Worm (Caenorhabditis elegans) whole organism, L4 larva: ENCODE results near the gene K07C5.13.
A peak's percentile ranks its signal among the peaks of the same experiment; 100 is the strongest.

Source experiments
- F26F4.8 ChIP-seq: fragments of 200-800 bp; sonication (Bioruptor generic); conservative IDR thresholded peaks from 2 replicates; pipeline ENCODE4 v1.3.6; 2022; ENCODE audit warnings: missing genetic modification characterization, missing compliant biosample characterization
- F44E2.7 ChIP-seq: fragments of 200-800 bp; sonication (Bioruptor generic); IDR thresholded peaks from 2 replicates; pipeline ENCODE4 v2.1.2; 2022; ENCODE audit warnings: missing genetic modification characterization, missing compliant biosample characterization
- T26A8.4 ChIP-seq: fragments of 200-800 bp; sonication (Bioruptor generic); IDR thresholded peaks from 2 replicates; pipeline ENCODE4 v1.3.6; 2022; ENCODE audit warnings: missing genetic modification characterization, missing compliant biosample characterization
- Y105C5A.15 ChIP-seq: fragments of 200-800 bp; sonication (Bioruptor generic); IDR thresholded peaks from 2 replicates; pipeline ENCODE4 v1.3.6; 2022; ENCODE audit warnings: missing genetic modification characterization, missing compliant biosample characterization
- Y48G9A.11 ChIP-seq: fragments of 200-800 bp; sonication (Bioruptor generic); IDR thresholded peaks from 2 replicates; pipeline ENCODE4 v1.3.6; 2022; ENCODE audit warnings: missing genetic modification reagents, missing genetic modification characterization, missing compliant biosample characterization
- Y5F2A.4 ChIP-seq: fragments of 200-800 bp; sonication (Bioruptor generic); optimal IDR thresholded peaks from 2 replicates; lab custom pipeline; 2018; ENCODE audit warnings: mild to moderate bottlenecking, missing genetic modification characterization, missing compliant biosample characterization
- aha-1 ChIP-seq: fragments of 150-350 bp; peaks from one replicate; lab custom pipeline; 2014; ENCODE audit warnings: missing biosample characterization, missing genetic modification characterization
- arid-1 ChIP-seq: fragments of 200-800 bp; sonication (Bioruptor generic); conservative IDR thresholded peaks from 2 replicates; pipeline ENCODE4 v1.3.6; 2022; ENCODE audit warnings: missing genetic modification reagents, missing genetic modification characterization, missing compliant biosample characterization
- ceh-82 ChIP-seq: sonication (generic microtip); optimal IDR thresholded peaks from 2 replicates; lab custom pipeline; 2017; ENCODE audit warnings: missing biosample characterization, missing genetic modification characterization
- ctbp-1 ChIP-seq: fragments of 200-800 bp; sonication (Bioruptor generic); IDR thresholded peaks from 2 replicates; pipeline ENCODE4 v1.3.6; 2022; ENCODE audit warnings: missing genetic modification reagents, missing genetic modification characterization, missing compliant biosample characterization
- daf-16 ChIP-seq, 3 experiments: sonication (generic microtip); optimal IDR thresholded peaks; 2 replicates each; lab custom pipeline; 2016 to 2017; ENCODE audit warnings: missing genetic modification characterization in 3 of 3, missing genetic modification reagents in 3 of 3, mild to moderate bottlenecking in 2 of 3, missing compliant biosample characterization in 2 of 3, missing biosample characterization in 1 of 3, moderate library complexity in 1 of 3
- dmd-6 ChIP-seq: fragments of 200-800 bp; sonication (Bioruptor generic); IDR thresholded peaks from 2 replicates; pipeline ENCODE4 v1.3.6; 2022; ENCODE audit warnings: missing genetic modification reagents, missing genetic modification characterization, missing compliant biosample characterization
- duxl-1 ChIP-seq: sonication (generic microtip); optimal IDR thresholded peaks from 2 replicates; lab custom pipeline; 2016; ENCODE audit warnings: mild to moderate bottlenecking, missing genetic modification characterization, moderate library complexity, missing compliant biosample characterization; ENCODE audit not compliant: poor library complexity
- dve-1 ChIP-seq: sonication (generic microtip); optimal IDR thresholded peaks from 2 replicates; lab custom pipeline; 2017; ENCODE audit warnings: antibody characterized with exemption, mild to moderate bottlenecking, missing genetic modification characterization, missing compliant biosample characterization; ENCODE audit not compliant: insufficient read depth
- egl-27 ChIP-seq: sonication (generic microtip); optimal IDR thresholded peaks from 3 replicates; lab custom pipeline; 2017; ENCODE audit warnings: missing biosample characterization, missing genetic modification reagents, missing genetic modification characterization
- hlh-11 ChIP-seq: fragments of 200-800 bp; sonication (Bioruptor generic); optimal IDR thresholded peaks from 2 replicates; lab custom pipeline; 2018; ENCODE audit warnings: mild to moderate bottlenecking, missing genetic modification characterization, missing compliant biosample characterization
- hlh-30 ChIP-seq: sonication (generic microtip); optimal IDR thresholded peaks from 2 replicates; lab custom pipeline; 2017; ENCODE audit warnings: antibody characterized with exemption, mild to moderate bottlenecking, missing genetic modification characterization, missing compliant biosample characterization; ENCODE audit not compliant: insufficient read depth
- hmg-1.1 ChIP-seq: fragments of 200-800 bp; sonication (Bioruptor generic); IDR thresholded peaks from 2 replicates; pipeline ENCODE4 v1.3.6; 2022; ENCODE audit warnings: missing genetic modification reagents, missing genetic modification characterization, missing compliant biosample characterization
- lin-1 ChIP-seq: fragments of 200-800 bp; sonication (Bioruptor generic); IDR thresholded peaks from 2 replicates; pipeline ENCODE4 v1.3.6; 2022; ENCODE audit warnings: missing genetic modification reagents, missing genetic modification characterization, missing compliant biosample characterization
- lin-15B ChIP-seq: fragments of 150-350 bp; sonication (generic microtip); optimal IDR thresholded peaks from 3 replicates; lab custom pipeline; 2014; ENCODE audit warnings: missing biosample characterization, missing genetic modification characterization
- lin-29 ChIP-seq: fragments of 200-800 bp; sonication (Bioruptor generic); IDR thresholded peaks from 2 replicates; pipeline ENCODE4 v1.3.6; 2022; ENCODE audit warnings: missing genetic modification reagents, missing genetic modification characterization, missing compliant biosample characterization
- lin-38 ChIP-seq: fragments of 200-800 bp; sonication (Bioruptor generic); IDR thresholded peaks from 2 replicates; pipeline ENCODE4 v1.3.6; 2022; ENCODE audit warnings: missing genetic modification reagents, missing genetic modification characterization, missing compliant biosample characterization
- lin-39 ChIP-seq: fragments of 150-350 bp; optimal IDR thresholded peaks from 2 replicates; lab custom pipeline; 2014; ENCODE audit warnings: missing biosample characterization, missing genetic modification reagents, missing genetic modification characterization
- lsy-2 ChIP-seq, 2 experiments: fragments of 150-350 bp in 1 of 2; sonication (generic microtip) in 1 of 2; optimal IDR thresholded peaks; 2 replicates each; lab custom pipeline; 2014 to 2017; ENCODE audit warnings: missing biosample characterization in 2 of 2, missing genetic modification characterization in 2 of 2
- madf-5 ChIP-seq, 2 experiments: fragments of 200-800 bp; sonication (Bioruptor generic); IDR thresholded peaks; 2 replicates each; pipeline ENCODE4 v1.3.6; 2022; ENCODE audit warnings: missing compliant biosample characterization in 2 of 2, missing genetic modification characterization in 2 of 2
- mdl-1 ChIP-seq, 2 experiments: fragments of 150-350 bp in 1 of 2; sonication (generic microtip) in 1 of 2; optimal IDR thresholded peaks; 2 replicates each; lab custom pipeline; 2014 to 2017; ENCODE audit warnings: missing biosample characterization in 2 of 2, missing genetic modification characterization in 2 of 2
- mep-1 ChIP-seq: fragments of 150-350 bp; sonication (generic microtip); optimal IDR thresholded peaks from 3 replicates; lab custom pipeline; 2014; ENCODE audit warnings: missing biosample characterization, missing genetic modification characterization
- mes-2 ChIP-seq: sonication (generic microtip); optimal IDR thresholded peaks from 2 replicates; lab custom pipeline; 2016; ENCODE audit warnings: missing genotype, mild to moderate bottlenecking, missing genetic modification characterization, missing compliant biosample characterization; ENCODE audit not compliant: poor library complexity, severe bottlenecking
- mxl-3 ChIP-seq: fragments of 200-800 bp; sonication (Bioruptor generic); optimal IDR thresholded peaks from 2 replicates; lab custom pipeline; 2018; ENCODE audit warnings: mild to moderate bottlenecking, missing genetic modification characterization, missing compliant biosample characterization
- nhr-102 ChIP-seq: sonication (generic microtip); optimal IDR thresholded peaks from 2 replicates; lab custom pipeline; 2016; ENCODE audit warnings: mild to moderate bottlenecking, missing genetic modification characterization, moderate library complexity, missing compliant biosample characterization
- nhr-111 ChIP-seq: fragments of 200-800 bp; sonication (Bioruptor generic); optimal IDR thresholded peaks from 2 replicates; lab custom pipeline; 2018; ENCODE audit warnings: mild to moderate bottlenecking, missing genetic modification characterization, missing compliant biosample characterization
- nhr-28 ChIP-seq: fragments of 150-350 bp; optimal IDR thresholded peaks from 2 replicates; lab custom pipeline; 2014; ENCODE audit warnings: missing biosample characterization, missing genetic modification characterization
- nhr-6 ChIP-seq: fragments of 150-350 bp; optimal IDR thresholded peaks from 2 replicates; lab custom pipeline; 2014; ENCODE audit warnings: missing biosample characterization, missing genetic modification characterization
- pqm-1 ChIP-seq: sonication (generic microtip); optimal IDR thresholded peaks from 2 replicates; lab custom pipeline; 2017; ENCODE audit warnings: missing biosample characterization, missing genetic modification characterization
- tag-97 ChIP-seq: fragments of 200-800 bp; sonication (Bioruptor generic); IDR thresholded peaks from 2 replicates; pipeline ENCODE4 v1.3.6; 2022; ENCODE audit warnings: missing genetic modification characterization, missing compliant biosample characterization
- unc-39 ChIP-seq: sonication (generic microtip); optimal IDR thresholded peaks from 2 replicates; lab custom pipeline; 2017; ENCODE audit warnings: missing biosample characterization, missing genetic modification characterization
- zfp-2 ChIP-seq: sonication (generic microtip); optimal IDR thresholded peaks from 2 replicates; lab custom pipeline; 2016; ENCODE audit warnings: mild to moderate bottlenecking, missing genetic modification characterization, missing compliant biosample characterization
- zfp-3 ChIP-seq: fragments of 200-800 bp; sonication (Bioruptor generic); conservative IDR thresholded peaks from 2 replicates; pipeline ENCODE4 v1.3.6; 2022; ENCODE audit warnings: missing genetic modification reagents, missing genetic modification characterization, missing compliant biosample characterization
- ztf-11 ChIP-seq: fragments of 150-350 bp; optimal IDR thresholded peaks from 2 replicates; lab custom pipeline; 2014; ENCODE audit warnings: missing biosample characterization, missing genetic modification characterization
- ztf-7 ChIP-seq: fragments of 150-350 bp; optimal IDR thresholded peaks from 2 replicates; lab custom pipeline; 2014; ENCODE audit warnings: missing biosample characterization, missing genetic modification characterization

K07C5.13 gene

DNA sequence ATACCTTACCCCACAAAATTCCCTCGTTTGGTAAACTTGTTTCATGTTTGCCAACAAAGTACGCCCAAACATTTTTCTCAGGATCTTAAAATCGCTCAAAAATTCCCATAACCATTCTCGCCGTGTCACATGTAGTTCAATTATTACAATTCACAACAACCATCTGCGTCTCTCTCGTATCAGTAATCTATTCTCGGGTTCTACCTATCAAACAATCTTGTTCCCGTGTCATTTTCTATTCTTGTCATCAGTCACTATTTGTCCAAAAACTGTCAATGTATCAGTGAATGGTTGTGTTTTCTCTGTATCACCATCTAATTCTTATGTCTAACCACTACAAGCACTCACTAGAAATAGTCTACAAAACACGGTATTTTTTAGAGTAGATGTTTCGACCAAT, 29.3 kb downstream of the K07C5.13 start (continued):
- TF ChIP-seq egl-27 (tag; lab: Kevin White, UChicago) (no peak), unc-39 (tag; lab: Kevin White, UChicago) (no peak), mdl-1 (tag; optimal IDR thresholded peaks at IDR 0.05; lab: Kevin White, UChicago) (peak in 1 of 2 experiments; percentile 66), tag-97 (GFP tag; lab: Robert Waterston, UW) (no peak), nhr-28 (peak; percentile 100), aha-1 (tag; lab: Kevin White, UChicago) (peak; percentile 1), madf-5 (GFP tag; IDR thresholded peaks at IDR 0.05; lab: Robert Waterston, UW) (no peak), nhr-6 (tag; lab: Kevin White, UChicago) (peak; percentile 5), dve-1 (tag; lab: Kevin White, UChicago) (peak; percentile 89), zfp-2 (tag; lab: Kevin White, UChicago) (no peak), lin-29 (GFP tag; lab: Robert Waterston, UW) (no peak), ztf-11 (tag; lab: Kevin White, UChicago) (no peak), duxl-1 (tag; lab: Kevin White, UChicago) (no peak), hlh-30 (tag; lab: Kevin White, UChicago) (peak; percentile 82)

DNA sequence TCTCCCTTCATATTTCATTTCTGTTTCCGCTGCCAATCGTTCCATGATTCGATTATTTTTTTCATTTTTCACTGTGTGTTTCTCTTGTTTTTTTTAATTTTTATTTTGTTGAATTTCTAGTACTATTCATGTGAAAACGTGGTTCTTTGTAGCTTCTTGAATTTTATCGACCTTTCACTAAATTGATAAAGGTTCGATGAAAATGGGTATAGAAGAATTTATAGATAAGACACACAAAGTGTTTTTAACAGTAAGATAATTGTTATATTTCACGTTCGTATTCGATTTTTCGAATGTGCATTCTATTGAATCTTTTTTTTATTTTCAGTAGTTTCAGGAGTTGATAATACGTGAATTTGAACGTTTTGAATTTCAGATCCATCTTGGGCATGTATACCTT, 30.1 kb downstream of the K07C5.13 start, which contains the start of gene ugt-49:
Gene ugt-49 (plus strand): TSS at position 371 of the 400 bp plus-strand sequence.
- peak; percentile 5 for TF ChIP-seq dve-1 (tag; lab: Kevin White, UChicago)
- peak; percentile 34 for TF ChIP-seq pqm-1
- no peak for TF ChIP-seq mxl-3 (GFP tag; lab: Kevin White, UChicago)
- TF ChIP-seq lin-15B (tag; lab: Kevin White, UChicago) = no peak
- no peak for TF ChIP-seq hlh-11 (tag; lab: Kevin White, UChicago)
- no peak for TF ChIP-seq hlh-30 (tag; lab: Kevin White, UChicago)
- TF ChIP-seq madf-5 (GFP tag; IDR thresholded peaks at IDR 0.05; lab: Robert Waterston, UW) = no peak
- no peak for TF ChIP-seq lsy-2 (tag; optimal IDR thresholded peaks at IDR 0.05; lab: Kevin White, UChicago)
- peak; percentile 79 for TF ChIP-seq nhr-28
- TF ChIP-seq nhr-102 (tag; lab: Kevin White, UChicago) = no peak
- no peak for TF ChIP-seq lin-1 (GFP tag; lab: Robert Waterston, UW)
- no peak for TF ChIP-seq lin-38
- no peak for TF ChIP-seq lin-39
- no peak for TF ChIP-seq Y105C5A.15 (GFP tag; lab: Robert Waterston, UW)
- TF ChIP-seq F44E2.7 (GFP tag; lab: Robert Waterston, UW) = no peak
- no peak for TF ChIP-seq Y5F2A.4 (GFP tag; lab: Kevin White, UChicago)
- TF ChIP-seq F26F4.8 (GFP tag; lab: Robert Waterston, UW) = no peak
- no peak for TF ChIP-seq hmg-1.1 (GFP tag; lab: Robert Waterston, UW)
- TF ChIP-seq mep-1 (tag; lab: Kevin White, UChicago) = no peak
- TF ChIP-seq mes-2 (tag; lab: Kevin White, UChicago) = no peak
- TF ChIP-seq T26A8.4 = no peak
- no peak for TF ChIP-seq ztf-7 (tag; lab: Kevin White, UChicago)
- TF ChIP-seq arid-1 (GFP tag; lab: Robert Waterston, UW) = no peak
- no peak for TF ChIP-seq zfp-3 (GFP tag; lab: Robert Waterston, UW)
- no peak for TF ChIP-seq ceh-82 (tag; lab: Kevin White, UChicago)
- no peak for TF ChIP-seq nhr-111 (GFP tag; lab: Kevin White, UChicago)
- TF ChIP-seq dmd-6 (GFP tag; lab: Robert Waterston, UW) = no peak
- no peak for TF ChIP-seq Y48G9A.11 (GFP tag; lab: Robert Waterston, UW)
- no peak for TF ChIP-seq ctbp-1 (GFP tag; lab: Robert Waterston, UW)
- no peak for TF ChIP-seq daf-16 (GFP tag; optimal IDR thresholded peaks at IDR 0.05; lab: Kevin White, UChicago)
- TF ChIP-seq daf-16 (tag; optimal IDR thresholded peaks at IDR 0.05; lab: Kevin White, UChicago) = peak; percentile 43
